Fruit fly (Drosophila melanogaster) whole organism, embryonic: Measurements from ENCODE around the gene akirin.

ENCODE experiments used
- Awh ChIP-seq: fragments of 200-800 bp; sonication (Bioruptor generic); IDR thresholded peaks from 2 replicates; pipeline ENCODE4, ENCODE4 v1.3.6; 2022; ENCODE audit warnings: missing biosample characterization, missing genetic modification characterization
- Bgb ChIP-seq: fragments of 200-800 bp; sonication (Bioruptor generic); IDR thresholded peaks from 2 replicates; pipeline ENCODE4 v1.3.6; 2022; ENCODE audit warnings: missing biosample characterization, missing genetic modification characterization; ENCODE audit not compliant: partially characterized antibody
- CG1024 ChIP-seq: fragments of 200-800 bp; sonication (Bioruptor generic); IDR thresholded peaks from 2 replicates; pipeline ENCODE4 v1.3.6; 2022; ENCODE audit warnings: missing biosample characterization, missing genetic modification characterization
- CG10366 ChIP-seq: fragments of 200-800 bp; sonication (Bioruptor generic); IDR thresholded peaks from 2 replicates; pipeline ENCODE4 v1.3.6; 2022; ENCODE audit warnings: missing biosample characterization, missing genetic modification characterization
- CG10543 ChIP-seq: fragments of 200-800 bp; sonication (Bioruptor generic); optimal IDR thresholded peaks from 3 replicates; lab custom pipeline; 2017; ENCODE audit warnings: missing biosample characterization, mild to moderate bottlenecking, missing genetic modification characterization, moderate library complexity
- CG11247 ChIP-seq: fragments of 200-800 bp; sonication (Bioruptor generic); IDR thresholded peaks from 2 replicates; pipeline ENCODE4 v1.3.6; 2022; ENCODE audit warnings: missing biosample characterization, missing genetic modification characterization
- CG13287 ChIP-seq: fragments of 200-800 bp; sonication (Bioruptor generic); IDR thresholded peaks from 2 replicates; pipeline ENCODE4 v1.3.6; 2022; ENCODE audit warnings: missing biosample characterization, missing genetic modification characterization; ENCODE audit not compliant: partially characterized antibody
- CG13296 ChIP-seq: fragments of 200-800 bp; sonication (Bioruptor generic); optimal IDR thresholded peaks from 3 replicates; lab custom pipeline; 2018; ENCODE audit warnings: missing biosample characterization, mild to moderate bottlenecking, missing genetic modification characterization
- CG13624 ChIP-seq: fragments of 200-800 bp; sonication (Bioruptor generic); optimal IDR thresholded peaks from 2 replicates; lab custom pipeline; 2016; ENCODE audit warnings: missing biosample characterization, missing genetic modification characterization
- CG13775 ChIP-seq: fragments of 200-800 bp; sonication (Bioruptor generic); optimal IDR thresholded peaks from 3 replicates; lab custom pipeline; 2017; ENCODE audit warnings: missing biosample characterization, mild to moderate bottlenecking, missing genetic modification characterization
- CG14441 ChIP-seq: fragments of 200-800 bp; sonication (Bioruptor generic); IDR thresholded peaks from 2 replicates; pipeline ENCODE4 v1.3.6; 2022; ENCODE audit warnings: missing biosample characterization, missing genetic modification characterization
- CG14667 ChIP-seq: fragments of 200-800 bp; sonication (Bioruptor generic); IDR thresholded peaks from 2 replicates; pipeline ENCODE4 v1.3.6; 2022; ENCODE audit warnings: missing biosample characterization, missing genetic modification characterization
- CG1529 ChIP-seq: fragments of 200-800 bp; sonication (Bioruptor generic); optimal IDR thresholded peaks from 3 replicates; lab custom pipeline; 2018; ENCODE audit warnings: missing biosample characterization, missing genetic modification characterization
- CG17186 ChIP-seq: fragments of 200-800 bp; sonication (Bioruptor generic); optimal IDR thresholded peaks from 3 replicates; lab custom pipeline; 2017; ENCODE audit warnings: missing biosample characterization, missing genetic modification reagents, missing genetic modification characterization
- CG17568 ChIP-seq: fragments of 200-800 bp; sonication (Bioruptor generic); optimal IDR thresholded peaks from 2 replicates; lab custom pipeline; 2018; ENCODE audit warnings: missing biosample characterization, mild to moderate bottlenecking, missing genetic modification characterization, moderate library complexity
- CG33557 ChIP-seq: fragments of 200-800 bp; sonication (Bioruptor generic); optimal IDR thresholded peaks from 2 replicates; lab custom pipeline; 2019; ENCODE audit warnings: missing biosample characterization, mild to moderate bottlenecking, missing genetic modification characterization, moderate library complexity
- CG4707 ChIP-seq: fragments of 200-800 bp; sonication (Bioruptor generic); optimal IDR thresholded peaks from 2 replicates; lab custom pipeline; 2018; ENCODE audit warnings: missing biosample characterization, mild to moderate bottlenecking, missing genetic modification characterization, moderate library complexity
- CG6765 ChIP-seq: fragments of 200-800 bp; sonication (Bioruptor generic); optimal IDR thresholded peaks from 3 replicates; lab custom pipeline; 2017; ENCODE audit warnings: missing biosample characterization, mild to moderate bottlenecking, missing genetic modification characterization
- CG8478 ChIP-seq: fragments of >200 bp; optimal IDR thresholded peaks from 2 replicates; lab custom pipeline; 2018
- CkIIα-i1 ChIP-seq: fragments of 200-800 bp; sonication (Bioruptor generic); IDR thresholded peaks from 2 replicates; pipeline ENCODE4 v1.3.6; 2022; ENCODE audit warnings: missing biosample characterization, missing genetic modification characterization
- CoRest ChIP-seq: fragments of 200-800 bp; sonication (Bioruptor generic); optimal IDR thresholded peaks from 3 replicates; lab custom pipeline; 2018; ENCODE audit warnings: missing biosample characterization, mild to moderate bottlenecking, missing genetic modification characterization, moderate library complexity
- Fer2 ChIP-seq: fragments of 200-800 bp; sonication (Bioruptor generic); optimal IDR thresholded peaks from 2 replicates; lab custom pipeline; 2018; ENCODE audit warnings: missing biosample characterization, mild to moderate bottlenecking, missing genetic modification characterization, moderate library complexity
- HLH3B ChIP-seq: fragments of 200-800 bp; sonication (Bioruptor generic); IDR thresholded peaks from 2 replicates; pipeline ENCODE4 v1.3.6; 2022; ENCODE audit warnings: missing biosample characterization, missing genetic modification characterization
- HLH54F ChIP-seq: fragments of 200-800 bp; sonication (Bioruptor generic); optimal IDR thresholded peaks from 3 replicates; lab custom pipeline; 2016; ENCODE audit warnings: missing biosample characterization, missing genetic modification characterization
- Hmr ChIP-seq: fragments of 200-800 bp; sonication (Bioruptor generic); optimal IDR thresholded peaks from 3 replicates; lab custom pipeline; 2017; ENCODE audit warnings: mild to moderate bottlenecking, missing biosample characterization, missing genetic modification reagents, missing genetic modification characterization
- Hr78 ChIP-seq, 2 experiments: fragments of 200-800 bp in 1 of 2; fragments of >200 bp in 1 of 2; sonication (Bioruptor generic) in 1 of 2; optimal IDR thresholded peaks; 2 replicates each; lab custom pipeline; 2017 to 2019; ENCODE audit warnings: missing biosample characterization in 2 of 2, missing genetic modification characterization in 2 of 2, mild to moderate bottlenecking in 1 of 2, moderate library complexity in 1 of 2
- Hsf ChIP-seq: fragments of 200-800 bp; sonication (Bioruptor generic); optimal IDR thresholded peaks from 3 replicates; lab custom pipeline; 2016; ENCODE audit warnings: missing biosample characterization, missing genetic modification characterization
- MTF-1 ChIP-seq: fragments of 200-800 bp; sonication (Bioruptor generic); optimal IDR thresholded peaks from 2 replicates; lab custom pipeline; 2018; ENCODE audit warnings: missing biosample characterization, mild to moderate bottlenecking, missing genetic modification characterization, borderline replicate concordance
- NK7.1 ChIP-seq: fragments of 200-800 bp; sonication (Bioruptor generic); optimal IDR thresholded peaks from 3 replicates; lab custom pipeline; 2016; ENCODE audit warnings: missing biosample characterization, missing genetic modification characterization
- Six4 ChIP-seq: fragments of 200-800 bp; sonication (Bioruptor generic); optimal IDR thresholded peaks from 2 replicates; lab custom pipeline; 2016; ENCODE audit warnings: missing biosample characterization, missing genetic modification characterization
- Usf ChIP-seq: fragments of 200-800 bp; sonication (Bioruptor generic); optimal IDR thresholded peaks from 2 replicates; lab custom pipeline; 2017; ENCODE audit warnings: missing genotype, missing biosample characterization, missing genetic modification characterization
- aop ChIP-seq: fragments of 200-800 bp; sonication (Bioruptor generic); IDR thresholded peaks from 2 replicates; pipeline ENCODE4 v1.3.6; 2022; ENCODE audit warnings: missing biosample characterization, missing genetic modification characterization
- bigmax ChIP-seq: fragments of 200-800 bp; sonication (Bioruptor generic); optimal IDR thresholded peaks from 2 replicates; lab custom pipeline; 2018; ENCODE audit warnings: missing biosample characterization, mild to moderate bottlenecking, missing genetic modification characterization
- cato ChIP-seq: fragments of 200-800 bp; sonication (Bioruptor generic); optimal IDR thresholded peaks from 2 replicates; lab custom pipeline; 2016; ENCODE audit warnings: missing biosample characterization, missing genetic modification characterization, borderline replicate concordance
- caup ChIP-seq: fragments of 200-800 bp; sonication (Bioruptor generic); optimal IDR thresholded peaks from 3 replicates; lab custom pipeline; 2017; ENCODE audit warnings: missing biosample characterization, mild to moderate bottlenecking, missing genetic modification characterization, moderate library complexity; ENCODE audit not compliant: severe bottlenecking
- crol ChIP-seq: fragments of 200-800 bp; sonication (Bioruptor generic); IDR thresholded peaks from 2 replicates; pipeline ENCODE4 v1.3.6; 2022; ENCODE audit warnings: missing biosample characterization, missing genetic modification characterization
- danr ChIP-seq: fragments of 200-800 bp; sonication (Bioruptor generic); IDR thresholded peaks from 2 replicates; pipeline ENCODE4 v1.3.6; 2022; ENCODE audit warnings: missing biosample characterization, missing genetic modification characterization
- gcm2 ChIP-seq: fragments of 200-800 bp; sonication (Bioruptor generic); optimal IDR thresholded peaks from 2 replicates; lab custom pipeline; 2016; ENCODE audit warnings: missing biosample characterization, missing genetic modification characterization
- gt ChIP-seq: fragments of 200-800 bp; sonication (Bioruptor generic); IDR thresholded peaks from 2 replicates; pipeline ENCODE4 v1.3.6; 2022; ENCODE audit warnings: missing biosample characterization, missing genetic modification characterization
- ham ChIP-seq: fragments of 200-800 bp; sonication (Bioruptor generic); IDR thresholded peaks from 2 replicates; pipeline ENCODE4 v1.3.6; 2022; ENCODE audit warnings: missing biosample characterization, missing genetic modification characterization
- insv ChIP-seq, 2 experiments: fragments of 200-800 bp; sonication (Bioruptor generic); optimal IDR thresholded peaks; 3 replicates each; lab custom pipeline; 2016 to 2018; ENCODE audit warnings: missing biosample characterization in 2 of 2, missing genetic modification characterization in 2 of 2
- lilli ChIP-seq: fragments of 200-800 bp; sonication (Bioruptor generic); optimal IDR thresholded peaks from 3 replicates; lab custom pipeline; 2016; ENCODE audit warnings: missing biosample characterization, missing genetic modification characterization
- nmo ChIP-seq: fragments of 200-800 bp; sonication (Bioruptor generic); optimal IDR thresholded peaks from 2 replicates; lab custom pipeline; 2018; ENCODE audit warnings: missing biosample characterization, mild to moderate bottlenecking, missing genetic modification characterization, moderate library complexity
- otp ChIP-seq: fragments of 200-800 bp; sonication (Bioruptor generic); IDR thresholded peaks from 3 replicates; pipeline ENCODE4, ENCODE4 v1.3.6; 2022; ENCODE audit warnings: missing biosample characterization, missing genetic modification characterization
- sisA ChIP-seq: fragments of 200-800 bp; sonication (Bioruptor generic); IDR thresholded peaks from 2 replicates; pipeline ENCODE4 v1.3.6; 2022; ENCODE audit warnings: missing biosample characterization, missing genetic modification characterization
- sob ChIP-seq: fragments of 200-800 bp; sonication (Bioruptor generic); IDR thresholded peaks from 2 replicates; pipeline ENCODE4 v1.3.6; 2022; ENCODE audit warnings: missing biosample characterization, missing genetic modification characterization
- toy ChIP-seq: fragments of 200-800 bp; sonication (Bioruptor generic); IDR thresholded peaks from 2 replicates; pipeline ENCODE4 v1.3.6; 2022; ENCODE audit warnings: missing biosample characterization, missing genetic modification characterization
- twi ChIP-seq: fragments of 200-800 bp; optimal IDR thresholded peaks from 2 replicates; lab custom pipeline; 2019; ENCODE audit warnings: missing biosample characterization, mild to moderate bottlenecking, missing genetic modification characterization, moderate library complexity
- tx ChIP-seq: fragments of 200-800 bp; sonication (Bioruptor generic); optimal IDR thresholded peaks from 2 replicates; lab custom pipeline; 2016; ENCODE audit warnings: missing biosample characterization, missing genetic modification characterization
- wor ChIP-seq: fragments of 200-800 bp; sonication (Bioruptor generic); IDR thresholded peaks from 2 replicates; pipeline ENCODE4 v1.3.6; 2022; ENCODE audit warnings: missing biosample characterization, missing genetic modification characterization

The akirin gene

dm6 chr3L:7381359-7381976, 11.8 kb downstream of the akirin start, which contains the start of the genes SMSr and smid (continued):
- peak; percentile 39 for TF ChIP-seq Usf (GFP tag; lab: Kevin White, UChicago)
- TF ChIP-seq Hr78 (GFP tag; optimal IDR thresholded peaks at IDR 0.05; lab: Kevin White, UChicago) = no peak
- peak; percentile 25 for TF ChIP-seq bigmax (GFP tag; lab: Kevin White, UChicago)
- TF ChIP-seq Awh (GFP tag; lab: Robert Waterston, UW) = no peak
- TF ChIP-seq CoRest (tag; lab: Kevin White, UChicago) = peak; percentile 79
- TF ChIP-seq lilli (GFP tag; lab: Kevin White, UChicago) = peak; percentile 81
- no peak for TF ChIP-seq ham (GFP tag; lab: Robert Waterston, UW)
- TF ChIP-seq Six4 (GFP tag; lab: Kevin White, UChicago) = peak; percentile 35
- TF ChIP-seq MTF-1 (GFP tag; lab: Kevin White, UChicago) = no peak
- no peak for TF ChIP-seq otp (GFP tag; lab: Robert Waterston, UW)
- TF ChIP-seq CG13287 (GFP tag; lab: Robert Waterston, UW) = peak; percentile 92
- TF ChIP-seq CG4707 (GFP tag; lab: Kevin White, UChicago) = no peak
- TF ChIP-seq CG13775 (GFP tag; lab: Kevin White, UChicago) = peak; percentile 78
- peak; percentile 48; the same call in 1 of the 2 replicates for TF ChIP-seq sisA
- peak; percentile 28; the same call in 1 of the 2 replicates for TF ChIP-seq CG1024 (GFP tag; lab: Robert Waterston, UW)
- no peak for TF ChIP-seq aop
- TF ChIP-seq HLH3B (GFP tag; lab: Robert Waterston, UW) = 0 out of 2 replicates have a peak, but pooled peaks have one; percentile 22
- TF ChIP-seq sob (GFP tag; lab: Robert Waterston, UW) = peak; percentile 52
- TF ChIP-seq tx (GFP tag; lab: Kevin White, UChicago) = peak; percentile 60
- TF ChIP-seq caup (GFP tag; lab: Kevin White, UChicago) = no peak
- TF ChIP-seq toy (GFP tag; lab: Robert Waterston, UW) = no peak
- peak; percentile 86 for TF ChIP-seq Bgb (GFP tag; lab: Robert Waterston, UW)
- TF ChIP-seq CG8478 (lab: Kevin White, UChicago) = no peak
- peak in 1 of 2 experiments; percentile 44 for TF ChIP-seq insv (GFP tag; optimal IDR thresholded peaks at IDR 0.05; lab: Kevin White, UChicago)
- no peak for TF ChIP-seq NK7.1 (GFP tag; lab: Kevin White, UChicago)
- peak; percentile 68 for TF ChIP-seq Hsf (GFP tag; lab: Kevin White, UChicago)
- no peak for TF ChIP-seq Fer2 (tag; lab: Kevin White, UChicago)
- TF ChIP-seq wor = no peak
- TF ChIP-seq CG1529 (GFP tag; lab: Kevin White, UChicago) = peak; percentile 57
- TF ChIP-seq CG17568 (GFP tag; lab: Kevin White, UChicago) = no peak
- TF ChIP-seq CG13296 (GFP tag; lab: Kevin White, UChicago) = no peak
- TF ChIP-seq CkIIα-i1 (GFP tag; lab: Robert Waterston, UW) = no peak
- peak; percentile 44 for TF ChIP-seq CG14441
- peak; percentile 22 for TF ChIP-seq CG33557 (GFP tag; lab: Kevin White, UChicago)
- no peak for TF ChIP-seq CG14667
- TF ChIP-seq CG10366 (GFP tag; lab: Robert Waterston, UW) = peak; percentile 46; the same call in 1 of the 2 replicates
- 0 out of 2 replicates have a peak, but pooled peaks have one; percentile 7 for TF ChIP-seq CG11247
- peak; percentile 9 for TF ChIP-seq CG17186 (GFP tag; lab: Kevin White, UChicago)
- TF ChIP-seq CG13624 = peak; percentile 43
- TF ChIP-seq crol = no peak
- TF ChIP-seq twi (tag; lab: Kevin White, UChicago) = peak; percentile 42
- peak; percentile 75 for TF ChIP-seq Hmr (GFP tag; lab: Kevin White, UChicago)
- TF ChIP-seq CG6765 = no peak
- no peak for TF ChIP-seq gt
- peak; percentile 50; the same call in 1 of the 2 replicates for TF ChIP-seq danr (GFP tag; lab: Robert Waterston, UW)
- no peak for TF ChIP-seq gcm2
- TF ChIP-seq nmo (GFP tag; lab: Kevin White, UChicago) = peak; percentile 85
- TF ChIP-seq CG10543 = no peak
- no peak for TF ChIP-seq cato (GFP tag; lab: Kevin White, UChicago)
- TF ChIP-seq HLH54F (GFP tag; lab: Kevin White, UChicago) = peak; percentile 55
